Worm (Caenorhabditis elegans): ENCODE data around the gene nlp-21.

The nlp-21 gene

ce11 chrIII:11380555-11380954 lies 12.5 kb downstream of the nlp-21 start (continued):
- no peak for TF ChIP-seq nhr-90 (tag; optimal IDR thresholded peaks at IDR 0.05; ENCODE audit: poor library complexity)
- no peak for TF ChIP-seq C16A3.4 (tag; optimal IDR thresholded peaks at IDR 0.05)
- TF ChIP-seq dpl-1 (GFP tag; optimal IDR thresholded peaks at IDR 0.05) = peak in 1 of 3 experiments; percentile 17
- TF ChIP-seq ztf-4 (tag; optimal IDR thresholded peaks at IDR 0.05) = peak; percentile 17
- no peak for TF ChIP-seq skn-1 (tag; optimal IDR thresholded peaks at IDR 0.05)
- TF ChIP-seq nhr-85 (tag) = no peak
- TF ChIP-seq tlp-1 (tag; optimal IDR thresholded peaks at IDR 0.05) = no peak
- TF ChIP-seq nhr-28 (tag; optimal IDR thresholded peaks at IDR 0.05) = no peak
- TF ChIP-seq ceh-88 (GFP tag; IDR thresholded peaks at IDR 0.05) = no peak
- TF ChIP-seq aly-2 (tag; optimal IDR thresholded peaks at IDR 0.05) = no peak
- TF ChIP-seq vab-15 (tag; optimal IDR thresholded peaks at IDR 0.05) = no peak
- TF ChIP-seq nhr-71 (tag; optimal IDR thresholded peaks at IDR 0.05) = peak; percentile 34
- TF ChIP-seq nhr-84 (tag; optimal IDR thresholded peaks at IDR 0.05) = no peak
- no peak for TF ChIP-seq fkh-10 (GFP tag; optimal IDR thresholded peaks at IDR 0.05)
- TF ChIP-seq nhr-20 (tag; optimal IDR thresholded peaks at IDR 0.05) = peak; percentile 5
- TF ChIP-seq ceh-90 (tag; optimal IDR thresholded peaks at IDR 0.05) = no peak
- peak; percentile 53 for TF ChIP-seq snu-23 (GFP tag; optimal IDR thresholded peaks at IDR 0.05)
- TF ChIP-seq lin-39 (tag; optimal IDR thresholded peaks at IDR 0.05) = no peak
- TF ChIP-seq jun-1 (tag; optimal IDR thresholded peaks at IDR 0.05) = no peak

- TF ChIP-seq tlp-1 (tag; optimal IDR thresholded peaks at IDR 0.05) (no peak), blmp-1 (tag; optimal IDR thresholded peaks at IDR 0.05) (peak; percentile 27)
Observed at ce11 chrIII:11378910-11379309, 14.2 kb downstream of the nlp-21 start.

ce11 chrIII:11378450-11378849 lies 14.6 kb downstream of the nlp-21 start:
- TF ChIP-seq lin-14 (GFP tag; optimal IDR thresholded peaks at IDR 0.05) (peak; percentile 17), xbp-1 (tag; optimal IDR thresholded peaks at IDR 0.05) (peak; percentile 82), nhr-76 (tag; optimal IDR thresholded peaks at IDR 0.05) (no peak), blmp-1 (tag; optimal IDR thresholded peaks at IDR 0.05) (peak; percentile 88), snpc-4 (tag; optimal IDR thresholded peaks at IDR 0.05) (peak; percentile 74), C34B4.2 (tag; optimal IDR thresholded peaks at IDR 0.05) (no peak), efl-1 (optimal IDR thresholded peaks at IDR 0.05) (no peak), efl-1 (GFP tag; optimal IDR thresholded peaks at IDR 0.05 in 1 of 2) (peak in 1 of 2 experiments; percentile 32), mep-1 (tag; optimal IDR thresholded peaks at IDR 0.05) (no peak), mab-9 (GFP tag; IDR thresholded peaks at IDR 0.05) (no peak), F16B12.6 (tag; optimal IDR thresholded peaks at IDR 0.05) (no peak)

- TF ChIP-seq aly-2 (tag; optimal IDR thresholded peaks at IDR 0.05) (no peak), C16A3.4 (tag; optimal IDR thresholded peaks at IDR 0.05) (no peak), dsc-1 (tag; optimal IDR thresholded peaks at IDR 0.05) (no peak), swsn-7 (tag; optimal IDR thresholded peaks at IDR 0.05) (no peak), nhr-19 (GFP tag; conservative IDR thresholded peaks at IDR 0.05) (no peak), lsy-2 (tag; optimal IDR thresholded peaks at IDR 0.05) (no peak), lin-39 (tag; optimal IDR thresholded peaks at IDR 0.05) (no peak), nhr-20 (tag; optimal IDR thresholded peaks at IDR 0.05) (no peak), tbx-2 (tag; optimal IDR thresholded peaks at IDR 0.05) (no peak), blmp-1 (tag; optimal IDR thresholded peaks at IDR 0.05) (no peak), mdl-1 (tag; optimal IDR thresholded peaks at IDR 0.05) (no peak), sox-4 (tag; optimal IDR thresholded peaks at IDR 0.05) (no peak), lir-3 (tag; optimal IDR thresholded peaks at IDR 0.05; ENCODE audit: poor library complexity) (no peak), sup-37 (GFP tag; optimal IDR thresholded peaks at IDR 0.05) (no peak), lin-14 (GFP tag; optimal IDR thresholded peaks at IDR 0.05) (no peak)
Observed at ce11 chrIII:11377880-11378279, 15.2 kb downstream of the nlp-21 start, which contains the start of gene dpy-18. dpy-18 (minus strand) TSS chrIII:11377980.

Data from whole organism, L1 larva.